Worm (Caenorhabditis elegans): ENCODE measurements around the gene K09E9.1.

K09E9.1 gene

ce11 chrX:15622041-15622440 is 1.7 kb downstream of the K09E9.1 start:
- no peak for TF ChIP-seq mbf-1 (tag; optimal IDR thresholded peaks at IDR 0.05)
- TF ChIP-seq peb-1 (tag; optimal IDR thresholded peaks at IDR 0.05): no peak
- no peak for TF ChIP-seq mab-5 (tag; optimal IDR thresholded peaks at IDR 0.05)
- no peak for TF ChIP-seq nhr-77 (tag; optimal IDR thresholded peaks at IDR 0.05)
- TF ChIP-seq lin-39 (tag; optimal IDR thresholded peaks at IDR 0.05): no peak
- peak; percentile 36 for TF ChIP-seq crh-2 (tag; optimal IDR thresholded peaks at IDR 0.05)
- peak; percentile 38 for TF ChIP-seq sma-9 (GFP tag; optimal IDR thresholded peaks at IDR 0.05)
- TF ChIP-seq sma-9 (tag; optimal IDR thresholded peaks at IDR 0.05): no peak
- TF ChIP-seq fos-1 (tag; optimal IDR thresholded peaks at IDR 0.05): peak; percentile 65
- no peak for TF ChIP-seq lsy-2 (tag; optimal IDR thresholded peaks at IDR 0.05)

- TF ChIP-seq sma-3 (GFP tag; optimal IDR thresholded peaks at IDR 0.05) (peak; percentile 51), lin-13 (GFP tag; optimal IDR thresholded peaks at IDR 0.05) (no peak), snpc-4 (tag; optimal IDR thresholded peaks at IDR 0.05) (no peak), F13H6.1 (tag; optimal IDR thresholded peaks at IDR 0.05) (no peak), ZK546.5 (tag; optimal IDR thresholded peaks at IDR 0.05) (no peak), skn-1 (tag; optimal IDR thresholded peaks at IDR 0.05) (no peak), fos-1 (tag; optimal IDR thresholded peaks at IDR 0.05) (peak; percentile 38), lin-11 (tag; optimal IDR thresholded peaks at IDR 0.05) (no peak), blmp-1 (tag; optimal IDR thresholded peaks at IDR 0.05; ENCODE audit: insufficient read depth) (peak; percentile 43), nhr-21 (tag; optimal IDR thresholded peaks at IDR 0.05) (peak; percentile 51), sma-9 (GFP tag; optimal IDR thresholded peaks at IDR 0.05) (peak; percentile 67), sma-9 (tag; optimal IDR thresholded peaks at IDR 0.05) (no peak), mab-5 (tag; optimal IDR thresholded peaks at IDR 0.05) (peak; percentile 61), nhr-25 (tag; optimal IDR thresholded peaks at IDR 0.05) (peak; percentile 57), aly-2 (tag; optimal IDR thresholded peaks at IDR 0.05) (no peak)
These were observed 6.0 kb downstream of the K09E9.1 start for ce11 chrX:15626119-15626850.

ce11 chrX:15627814-15628213 is 7.5 kb downstream of the K09E9.1 start:
- TF ChIP-seq egl-27 (tag; optimal IDR thresholded peaks at IDR 0.05) (no peak), nhr-25 (tag; optimal IDR thresholded peaks at IDR 0.05) (peak; percentile 37)

DNA sequence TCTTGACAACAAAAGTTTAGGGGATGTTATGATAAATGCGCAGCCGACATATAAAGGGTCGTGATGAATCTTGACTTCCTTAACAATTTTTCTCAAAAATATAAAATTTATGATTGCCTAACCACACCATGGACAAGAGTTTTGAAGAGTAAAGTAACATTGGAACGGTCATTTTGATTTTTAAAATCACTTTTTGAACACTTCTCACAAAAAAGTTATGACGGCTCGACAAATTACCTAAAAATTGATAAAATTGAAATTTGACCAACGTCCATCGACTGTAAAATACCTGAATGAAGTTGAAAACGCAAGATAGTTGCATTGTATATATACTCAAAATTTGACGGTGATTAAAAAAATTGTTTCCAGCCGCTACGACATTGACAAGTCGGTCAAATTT is 8.6 kb downstream of the K09E9.1 start:
- no peak for TF ChIP-seq lin-13 (GFP tag; optimal IDR thresholded peaks at IDR 0.05)
- no peak for TF ChIP-seq snpc-4 (tag; optimal IDR thresholded peaks at IDR 0.05)
- TF ChIP-seq sem-4 (tag; optimal IDR thresholded peaks at IDR 0.05): no peak
- TF ChIP-seq crh-2 (tag; optimal IDR thresholded peaks at IDR 0.05): no peak
- no peak for TF ChIP-seq ztf-1 (GFP tag; conservative IDR thresholded peaks at IDR 0.05)
- TF ChIP-seq sma-9 (GFP tag; optimal IDR thresholded peaks at IDR 0.05): no peak
- TF ChIP-seq sma-9 (tag; optimal IDR thresholded peaks at IDR 0.05): no peak
- no peak for TF ChIP-seq mab-5 (tag; optimal IDR thresholded peaks at IDR 0.05)
- TF ChIP-seq mdl-1 (tag; optimal IDR thresholded peaks at IDR 0.05): no peak
- TF ChIP-seq alr-1 (tag; optimal IDR thresholded peaks at IDR 0.05): no peak
- no peak for TF ChIP-seq ama-1 (optimal IDR thresholded peaks at IDR 0.05)
- no peak for TF ChIP-seq skn-1 (tag; optimal IDR thresholded peaks at IDR 0.05)
- no peak for TF ChIP-seq lin-39 (tag; optimal IDR thresholded peaks at IDR 0.05)
- no peak for TF ChIP-seq lsy-2 (tag; optimal IDR thresholded peaks at IDR 0.05)
- no peak for TF ChIP-seq nhr-25 (tag; optimal IDR thresholded peaks at IDR 0.05)
- TF ChIP-seq R02D3.7 (tag; optimal IDR thresholded peaks at IDR 0.05): no peak

- TF ChIP-seq F13H6.1 (tag; optimal IDR thresholded peaks at IDR 0.05) (peak; percentile 28), crh-2 (tag; optimal IDR thresholded peaks at IDR 0.05) (peak; percentile 31), C34F6.9 (tag; optimal IDR thresholded peaks at IDR 0.05) (no peak), sma-9 (GFP tag; optimal IDR thresholded peaks at IDR 0.05) (peak; percentile 54), sma-9 (tag; optimal IDR thresholded peaks at IDR 0.05) (no peak), blmp-1 (tag; optimal IDR thresholded peaks at IDR 0.05; ENCODE audit: insufficient read depth) (no peak), nhr-129 (tag; optimal IDR thresholded peaks at IDR 0.05) (peak; percentile 24)
These were observed 9.3 kb downstream of the K09E9.1 start for ce11 chrX:15629615-15630014.

- TF ChIP-seq unc-39 (tag; optimal IDR thresholded peaks at IDR 0.05) (no peak), nhr-25 (tag; optimal IDR thresholded peaks at IDR 0.05) (peak; percentile 1), ceh-16 (tag; optimal IDR thresholded peaks at IDR 0.05) (no peak)
These were observed 10.0 kb downstream of the K09E9.1 start, which contains the start of gene K09E9.4 for ce11 chrX:15630340-15630739. TSS of gene K09E9.4 (minus strand) at chrX:15630440.

Measured in whole organism, L2 larva.